Fruit fly (Drosophila melanogaster): Measurements from ENCODE around the gene CG12111.

Gene CG12111

DNA sequence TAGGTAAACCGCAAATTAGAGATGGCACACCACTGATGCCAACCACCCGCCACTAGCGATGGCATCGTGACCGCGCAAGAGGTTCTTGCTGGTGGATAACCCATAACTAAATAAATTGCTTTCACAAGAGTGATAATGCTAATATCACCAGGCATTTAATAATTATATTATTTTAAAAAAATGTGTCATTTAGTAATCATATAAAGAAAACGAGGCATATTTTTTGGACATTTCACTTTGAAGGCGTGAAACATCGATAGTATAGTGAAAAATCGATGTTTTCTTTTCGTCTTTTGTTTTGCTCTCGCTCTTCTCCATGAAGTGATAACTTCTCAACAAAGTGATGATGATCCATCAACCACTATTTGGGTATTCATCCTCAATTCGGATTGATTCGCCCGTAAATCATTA is 12.0 kb downstream of the CG12111 start, which contains the start of gene IntS4 (continued):
- TF ChIP-seq ATbp (GFP tag; optimal IDR thresholded peaks at IDR 0.05), result no peak
- TF ChIP-seq Gug (GFP tag; IDR thresholded peaks at IDR 0.05), result peak; percentile 84
- TF ChIP-seq cwo (GFP tag; optimal IDR thresholded peaks at IDR 0.05), result peak; percentile 37
- TF ChIP-seq esg (GFP tag; conservative IDR thresholded peaks at IDR 0.05), result no peak; the same call in 1 of the 2 replicates
- TF ChIP-seq NK7.1 (GFP tag; optimal IDR thresholded peaks at IDR 0.05), result no peak
- no peak for TF ChIP-seq dimm (GFP tag; IDR thresholded peaks at IDR 0.05)
- TF ChIP-seq CG12104 (GFP tag; optimal IDR thresholded peaks at IDR 0.05), result peak; percentile 26
- TF ChIP-seq ttk (GFP tag; IDR thresholded peaks at IDR 0.05), result 0 out of 2 replicates have a peak, but pooled peaks have one; percentile 11
- TF ChIP-seq CG17385 (GFP tag; optimal IDR thresholded peaks at IDR 0.05), result peak; percentile 33
- peak; percentile 96 for TF ChIP-seq knrl (GFP tag; IDR thresholded peaks at IDR 0.05; ENCODE audit: partially characterized antibody)
- peak; percentile 97 for TF ChIP-seq CG13287 (GFP tag; IDR thresholded peaks at IDR 0.05; ENCODE audit: partially characterized antibody)
- TF ChIP-seq CG33213 (GFP tag; optimal IDR thresholded peaks at IDR 0.05), result no peak
- peak; percentile 53 for TF ChIP-seq CG10209 (GFP tag; optimal IDR thresholded peaks at IDR 0.05)
- TF ChIP-seq CG13894 (tag; optimal IDR thresholded peaks at IDR 0.05), result no peak
- TF ChIP-seq Ets65A (GFP tag), result peak; percentile 91
- no peak for TF ChIP-seq caup (GFP tag; optimal IDR thresholded peaks at IDR 0.05; ENCODE audit: severe bottlenecking)
- TF ChIP-seq NC2α (GFP tag; optimal IDR thresholded peaks at IDR 0.05), result no peak
- no peak for TF ChIP-seq CG17802 (tag; optimal IDR thresholded peaks at IDR 0.05)
- TF ChIP-seq stc (GFP tag; IDR thresholded peaks at IDR 0.05), result no peak
- no peak for TF ChIP-seq ERR (GFP tag; optimal IDR thresholded peaks at IDR 0.05)
- no peak for TF ChIP-seq aop (GFP tag; IDR thresholded peaks at IDR 0.05)
- TF ChIP-seq toy (GFP tag; IDR thresholded peaks at IDR 0.05), result no peak
- no peak for TF ChIP-seq HLH54F (GFP tag; optimal IDR thresholded peaks at IDR 0.05)
- no peak for TF ChIP-seq sr (GFP tag; IDR thresholded peaks at IDR 0.05)
- TF ChIP-seq NFAT (GFP tag; IDR thresholded peaks at IDR 0.05), result peak; percentile 63
- 0 out of 2 replicates have a peak, but pooled peaks have one; percentile 36 for TF ChIP-seq CG7372 (GFP tag; IDR thresholded peaks at IDR 0.05)
- TF ChIP-seq Sry-δ (GFP tag; optimal IDR thresholded peaks at IDR 0.05), result peak; percentile 87
- TF ChIP-seq zen2 (GFP tag; IDR thresholded peaks at IDR 0.05; ENCODE audit: partially characterized antibody), result peak; percentile 84; the same call in 2 of the 3 replicates
- peak in 1 of 2 experiments; percentile 57 for TF ChIP-seq Hr51 (GFP tag; optimal IDR thresholded peaks at IDR 0.05)
- no peak for TF ChIP-seq Hey (tag; optimal IDR thresholded peaks at IDR 0.05)
- TF ChIP-seq Side (GFP tag; optimal IDR thresholded peaks at IDR 0.05), result no peak
- no peak for TF ChIP-seq tio (GFP tag; optimal IDR thresholded peaks at IDR 0.05)
- TF ChIP-seq wor (GFP tag; IDR thresholded peaks at IDR 0.05), result no peak; the same call in 1 of the 2 replicates
- peak; percentile 74 for TF ChIP-seq Dbx (GFP tag; IDR thresholded peaks at IDR 0.05)
- TF ChIP-seq en (GFP tag; optimal IDR thresholded peaks at IDR 0.05), result no peak
- peak; percentile 44 for TF ChIP-seq Oli (tag; optimal IDR thresholded peaks at IDR 0.05)
- no peak for TF ChIP-seq CG7839 (tag; optimal IDR thresholded peaks at IDR 0.05)
- TF ChIP-seq dm (GFP tag; optimal IDR thresholded peaks at IDR 0.05), result peak; percentile 7

DNA sequence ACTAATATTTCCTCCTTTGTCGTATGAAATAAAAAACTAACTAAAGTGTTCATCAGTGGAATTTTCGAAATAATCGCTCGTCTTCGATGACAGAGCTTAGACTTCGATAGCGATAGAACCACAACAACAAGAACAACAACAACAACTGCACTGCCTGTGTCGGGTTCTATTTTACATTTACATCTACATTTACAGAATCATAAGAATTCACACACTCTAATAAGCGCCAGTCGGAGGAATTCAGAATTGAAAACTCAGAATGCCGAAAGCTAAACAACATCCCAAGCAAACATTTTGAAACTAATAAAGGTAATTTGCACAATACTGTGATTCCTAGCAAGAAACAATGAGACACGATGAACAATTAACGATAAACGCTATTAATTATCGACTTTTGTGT is 16.4 kb downstream of the CG12111 start:
- no peak for TF ChIP-seq gfzf (GFP tag; optimal IDR thresholded peaks at IDR 0.05)
- TF ChIP-seq CG7987 (GFP tag; optimal IDR thresholded peaks at IDR 0.05), result no peak
- TF ChIP-seq Scr (GFP tag; IDR thresholded peaks at IDR 0.05; ENCODE audit: partially characterized antibody), result peak; percentile 27
- TF ChIP-seq CG14667 (GFP tag; IDR thresholded peaks at IDR 0.05), result no peak
- TF ChIP-seq fd96Cb (tag; optimal IDR thresholded peaks at IDR 0.05), result no peak
- no peak for TF ChIP-seq toy (GFP tag; IDR thresholded peaks at IDR 0.05)
- TF ChIP-seq fd3F (GFP tag; optimal IDR thresholded peaks at IDR 0.05), result no peak
- no peak for TF ChIP-seq Antp (GFP tag; optimal IDR thresholded peaks at IDR 0.05)
- TF ChIP-seq ro (GFP tag; IDR thresholded peaks at IDR 0.05), result no peak
- no peak for TF ChIP-seq exex (tag; optimal IDR thresholded peaks at IDR 0.05)
- 0 out of 3 replicates have a peak, but pooled peaks have one; percentile 30 for TF ChIP-seq mld (GFP tag; IDR thresholded peaks at IDR 0.05; ENCODE audit: partially characterized antibody)
- TF ChIP-seq CG32532 (GFP tag; IDR thresholded peaks at IDR 0.05), result no peak
- TF ChIP-seq CG16863 (GFP tag; optimal IDR thresholded peaks at IDR 0.05), result no peak
- TF ChIP-seq Sry-δ (GFP tag; optimal IDR thresholded peaks at IDR 0.05), result peak; percentile 35
- no peak for TF ChIP-seq Rfx (GFP tag; IDR thresholded peaks at IDR 0.05)
- TF ChIP-seq Bgb (GFP tag; IDR thresholded peaks at IDR 0.05; ENCODE audit: partially characterized antibody), result peak; percentile 49; the same call in 1 of the 2 replicates
- no peak for TF ChIP-seq NFAT (GFP tag; IDR thresholded peaks at IDR 0.05)

Measured in whole organism, embryonic.